Worm (Caenorhabditis elegans) whole organism, L4 larva: Measurements from ENCODE around the gene gsto-2.

Experiments used
- F37D6.2 ChIP-seq: sonication (generic microtip); optimal IDR thresholded peaks from 2 replicates; lab custom pipeline; 2016; ENCODE audit warnings: mild to moderate bottlenecking, missing genetic modification characterization, missing compliant biosample characterization
- F49E8.2 ChIP-seq: sonication (generic microtip); optimal IDR thresholded peaks from 2 replicates; lab custom pipeline; 2016; ENCODE audit warnings: missing compliant biosample characterization, mild to moderate bottlenecking, missing genetic modification characterization, borderline replicate concordance
- T20F7.1 ChIP-seq: fragments of 200-800 bp; sonication (Bioruptor generic); optimal IDR thresholded peaks from 2 replicates; lab custom pipeline; 2018; ENCODE audit warnings: mild to moderate bottlenecking, missing genetic modification characterization, missing compliant biosample characterization
- Y105C5A.15 ChIP-seq: fragments of 200-800 bp; sonication (Bioruptor generic); IDR thresholded peaks from 2 replicates; pipeline ENCODE4 v1.3.6; 2022; ENCODE audit warnings: missing genetic modification characterization, missing compliant biosample characterization
- Y48G9A.11 ChIP-seq: fragments of 200-800 bp; sonication (Bioruptor generic); IDR thresholded peaks from 2 replicates; pipeline ENCODE4 v1.3.6; 2022; ENCODE audit warnings: missing genetic modification reagents, missing genetic modification characterization, missing compliant biosample characterization
- Y5F2A.4 ChIP-seq: fragments of 200-800 bp; sonication (Bioruptor generic); optimal IDR thresholded peaks from 2 replicates; lab custom pipeline; 2018; ENCODE audit warnings: mild to moderate bottlenecking, missing genetic modification characterization, missing compliant biosample characterization
- Y75B8A.6 ChIP-seq: fragments of 200-800 bp; sonication (Bioruptor generic); IDR thresholded peaks from 2 replicates; pipeline ENCODE4 v1.3.6; 2022; ENCODE audit warnings: missing genetic modification reagents, missing genetic modification characterization, missing compliant biosample characterization
- ZK337.2 ChIP-seq: fragments of 200-800 bp; sonication (Bioruptor generic); IDR thresholded peaks from 2 replicates; pipeline ENCODE4 v1.3.6; 2022; ENCODE audit warnings: missing genetic modification reagents, missing genetic modification characterization, missing compliant biosample characterization
- ZK546.5 ChIP-seq, 2 experiments: sonication (generic microtip); optimal IDR thresholded peaks; 2 replicates each; lab custom pipeline; 2017; ENCODE audit warnings: missing biosample characterization in 2 of 2, missing genetic modification characterization in 2 of 2
- aha-1 ChIP-seq: fragments of 150-350 bp; peaks from one replicate; lab custom pipeline; 2014; ENCODE audit warnings: missing biosample characterization, missing genetic modification characterization
- ama-1 ChIP-seq: fragments of 150-350 bp; optimal IDR thresholded peaks from 2 replicates; lab custom pipeline; 2014; ENCODE audit warnings: inconsistent platforms, mixed read lengths
- arid-1 ChIP-seq: fragments of 200-800 bp; sonication (Bioruptor generic); conservative IDR thresholded peaks from 2 replicates; pipeline ENCODE4 v1.3.6; 2022; ENCODE audit warnings: missing genetic modification reagents, missing genetic modification characterization, missing compliant biosample characterization
- ceh-82 ChIP-seq: sonication (generic microtip); optimal IDR thresholded peaks from 2 replicates; lab custom pipeline; 2017; ENCODE audit warnings: missing biosample characterization, missing genetic modification characterization
- ces-1 ChIP-seq: fragments of 150-350 bp; sonication (generic microtip); optimal IDR thresholded peaks from 4 replicates; lab custom pipeline; 2014; ENCODE audit warnings: missing biosample characterization, missing genetic modification reagents, missing genetic modification characterization
- cey-2 ChIP-seq: sonication (generic microtip); optimal IDR thresholded peaks from 3 replicates; lab custom pipeline; 2017; ENCODE audit warnings: missing genetic modification characterization, mild to moderate bottlenecking, missing compliant biosample characterization, antibody characterized with exemption, borderline replicate concordance; ENCODE audit not compliant: insufficient read depth
- daf-12 ChIP-seq: fragments of 150-350 bp; optimal IDR thresholded peaks from 2 replicates; lab custom pipeline; 2014; ENCODE audit warnings: missing biosample characterization, missing genetic modification reagents, missing genetic modification characterization
- dmd-8 ChIP-seq: fragments of 200-800 bp; sonication (Bioruptor generic); IDR thresholded peaks from 2 replicates; pipeline ENCODE4 v1.3.6; 2022; ENCODE audit warnings: missing genetic modification characterization, missing compliant biosample characterization
- duxl-1 ChIP-seq: sonication (generic microtip); optimal IDR thresholded peaks from 2 replicates; lab custom pipeline; 2016; ENCODE audit warnings: mild to moderate bottlenecking, missing genetic modification characterization, moderate library complexity, missing compliant biosample characterization; ENCODE audit not compliant: poor library complexity
- dve-1 ChIP-seq: sonication (generic microtip); optimal IDR thresholded peaks from 2 replicates; lab custom pipeline; 2017; ENCODE audit warnings: antibody characterized with exemption, mild to moderate bottlenecking, missing genetic modification characterization, missing compliant biosample characterization; ENCODE audit not compliant: insufficient read depth
- hlh-30 ChIP-seq: sonication (generic microtip); optimal IDR thresholded peaks from 2 replicates; lab custom pipeline; 2017; ENCODE audit warnings: antibody characterized with exemption, mild to moderate bottlenecking, missing genetic modification characterization, missing compliant biosample characterization; ENCODE audit not compliant: insufficient read depth
- jun-1 ChIP-seq: fragments of 150-350 bp; optimal IDR thresholded peaks from 2 replicates; lab custom pipeline; 2014; ENCODE audit warnings: missing biosample characterization, missing genetic modification reagents, missing genetic modification characterization
- lim-7 ChIP-seq: fragments of 200-800 bp; sonication (Bioruptor generic); IDR thresholded peaks from 2 replicates; pipeline ENCODE4 v1.3.6; 2022; ENCODE audit warnings: missing genetic modification characterization, missing compliant biosample characterization
- lin-1 ChIP-seq: fragments of 200-800 bp; sonication (Bioruptor generic); IDR thresholded peaks from 2 replicates; pipeline ENCODE4 v1.3.6; 2022; ENCODE audit warnings: missing genetic modification reagents, missing genetic modification characterization, missing compliant biosample characterization
- lin-13 ChIP-seq: fragments of 150-350 bp; optimal IDR thresholded peaks from 2 replicates; lab custom pipeline; 2014; ENCODE audit warnings: missing biosample characterization, missing genetic modification reagents, missing genetic modification characterization
- lin-15B ChIP-seq: fragments of 150-350 bp; sonication (generic microtip); optimal IDR thresholded peaks from 3 replicates; lab custom pipeline; 2014; ENCODE audit warnings: missing biosample characterization, missing genetic modification characterization
- mes-2 ChIP-seq: sonication (generic microtip); optimal IDR thresholded peaks from 2 replicates; lab custom pipeline; 2016; ENCODE audit warnings: missing genotype, mild to moderate bottlenecking, missing genetic modification characterization, missing compliant biosample characterization; ENCODE audit not compliant: poor library complexity, severe bottlenecking
- mxl-2 ChIP-seq: fragments of 200-800 bp; sonication (Bioruptor generic); conservative IDR thresholded peaks from 2 replicates; pipeline ENCODE4 v1.3.6; 2022; ENCODE audit warnings: missing genetic modification reagents, missing genetic modification characterization, missing compliant biosample characterization
- nhr-102 ChIP-seq: sonication (generic microtip); optimal IDR thresholded peaks from 2 replicates; lab custom pipeline; 2016; ENCODE audit warnings: mild to moderate bottlenecking, missing genetic modification characterization, moderate library complexity, missing compliant biosample characterization
- nhr-28 ChIP-seq: fragments of 150-350 bp; optimal IDR thresholded peaks from 2 replicates; lab custom pipeline; 2014; ENCODE audit warnings: missing biosample characterization, missing genetic modification characterization
- nhr-6 ChIP-seq: fragments of 150-350 bp; optimal IDR thresholded peaks from 2 replicates; lab custom pipeline; 2014; ENCODE audit warnings: missing biosample characterization, missing genetic modification characterization
- nhr-76 ChIP-seq: fragments of 150-350 bp; optimal IDR thresholded peaks from 2 replicates; lab custom pipeline; 2014; ENCODE audit warnings: missing biosample characterization, missing genetic modification characterization
- nhr-77 ChIP-seq: fragments of 150-350 bp; optimal IDR thresholded peaks from 2 replicates; lab custom pipeline; 2014; ENCODE audit warnings: missing biosample characterization, missing genetic modification characterization
- php-3 ChIP-seq: fragments of 200-800 bp; sonication (Bioruptor generic); IDR thresholded peaks from 2 replicates; pipeline ENCODE4 v1.3.6; 2022; ENCODE audit warnings: missing genetic modification reagents, missing genetic modification characterization, missing compliant biosample characterization
- pqm-1 ChIP-seq: sonication (generic microtip); optimal IDR thresholded peaks from 2 replicates; lab custom pipeline; 2017; ENCODE audit warnings: missing biosample characterization, missing genetic modification characterization
- rbr-2 ChIP-seq: sonication (generic microtip); optimal IDR thresholded peaks from 2 replicates; lab custom pipeline; 2016; ENCODE audit warnings: missing genotype, missing genetic modification characterization, missing compliant biosample characterization
- saeg-2 ChIP-seq: fragments of 200-800 bp; sonication (Bioruptor generic); IDR thresholded peaks from 2 replicates; pipeline ENCODE4 v1.3.6; 2022; ENCODE audit warnings: missing genetic modification reagents, missing genetic modification characterization, missing compliant biosample characterization
- sdz-12 ChIP-seq: fragments of 200-800 bp; sonication (Bioruptor generic); optimal IDR thresholded peaks from 2 replicates; lab custom pipeline; 2018; ENCODE audit warnings: mild to moderate bottlenecking, missing genetic modification characterization, missing compliant biosample characterization
- set-16 ChIP-seq: fragments of 200-800 bp; sonication (Bioruptor generic); IDR thresholded peaks from 2 replicates; pipeline ENCODE4 v1.3.6; 2022; ENCODE audit warnings: missing genetic modification reagents, missing genetic modification characterization, missing compliant biosample characterization
- skn-1 ChIP-seq: fragments of 150-350 bp; optimal IDR thresholded peaks from 2 replicates; lab custom pipeline; 2014; ENCODE audit warnings: missing biosample characterization, missing genetic modification characterization
- snpc-4 ChIP-seq: fragments of 150-350 bp; optimal IDR thresholded peaks from 2 replicates; lab custom pipeline; 2014; ENCODE audit warnings: missing biosample characterization, missing genetic modification characterization
- spr-1 ChIP-seq: sonication (generic microtip); optimal IDR thresholded peaks from 2 replicates; lab custom pipeline; 2016; ENCODE audit warnings: mild to moderate bottlenecking, missing genetic modification characterization, missing compliant biosample characterization
- spr-3 ChIP-seq: fragments of 200-800 bp; sonication (Bioruptor generic); optimal IDR thresholded peaks from 2 replicates; lab custom pipeline; 2018; ENCODE audit warnings: mild to moderate bottlenecking, missing genetic modification characterization, missing compliant biosample characterization
- tag-97 ChIP-seq: fragments of 200-800 bp; sonication (Bioruptor generic); IDR thresholded peaks from 2 replicates; pipeline ENCODE4 v1.3.6; 2022; ENCODE audit warnings: missing genetic modification characterization, missing compliant biosample characterization
- unc-39 ChIP-seq: sonication (generic microtip); optimal IDR thresholded peaks from 2 replicates; lab custom pipeline; 2017; ENCODE audit warnings: missing biosample characterization, missing genetic modification characterization
- unc-62 ChIP-seq, 3 experiments: fragments of 150-350 bp in 1 of 3; sonication (generic microtip); optimal IDR thresholded peaks in 2 of 3; peaks in 1 of 3; 1 replicate in 1 of 3; 2 replicates in 2 of 3; lab custom pipeline; 2014 to 2017; ENCODE audit warnings: missing biosample characterization in 3 of 3, missing genetic modification characterization in 3 of 3, missing genetic modification reagents in 3 of 3, missing genotype in 1 of 3
- vab-7 ChIP-seq: fragments of 200-800 bp; sonication (Bioruptor generic); IDR thresholded peaks from 2 replicates; pipeline ENCODE4 v1.3.6; 2022; ENCODE audit warnings: missing genetic modification reagents, missing genetic modification characterization, missing compliant biosample characterization
- zfp-2 ChIP-seq: sonication (generic microtip); optimal IDR thresholded peaks from 2 replicates; lab custom pipeline; 2016; ENCODE audit warnings: mild to moderate bottlenecking, missing genetic modification characterization, missing compliant biosample characterization
- zip-2 ChIP-seq: fragments of 150-350 bp; optimal IDR thresholded peaks from 2 replicates; lab custom pipeline; 2014; ENCODE audit warnings: missing biosample characterization, missing genetic modification characterization
- ztf-7 ChIP-seq: fragments of 150-350 bp; optimal IDR thresholded peaks from 2 replicates; lab custom pipeline; 2014; ENCODE audit warnings: missing biosample characterization, missing genetic modification characterization

Gene gsto-2

ce11 chrIII:8524773-8525172, 29.8 kb upstream of the gsto-2 start, which contains the start of gene idpp-15:
TSS of gene idpp-15 (plus strand) at chrIII:8525073.
- TF ChIP-seq zip-2 (tag; lab: Kevin White, UChicago): no peak
- TF ChIP-seq saeg-2 (GFP tag; lab: Robert Waterston, UW): no peak
- no peak for TF ChIP-seq ZK337.2
- no peak for TF ChIP-seq Y75B8A.6 (GFP tag; lab: Robert Waterston, UW)
- TF ChIP-seq aha-1 (tag; lab: Kevin White, UChicago): no peak
- no peak for TF ChIP-seq lin-1 (GFP tag; lab: Robert Waterston, UW)
- TF ChIP-seq T20F7.1 (GFP tag; lab: Kevin White, UChicago): no peak
- TF ChIP-seq vab-7: no peak
- no peak for TF ChIP-seq ama-1 (lab: Kevin White, UChicago)
- no peak for TF ChIP-seq mes-2 (tag; lab: Kevin White, UChicago)
- no peak for TF ChIP-seq set-16
- TF ChIP-seq dve-1 (tag; lab: Kevin White, UChicago): no peak
- TF ChIP-seq mxl-2 (GFP tag; lab: Robert Waterston, UW): no peak
- no peak for TF ChIP-seq lin-15B (tag; lab: Kevin White, UChicago)
- no peak for TF ChIP-seq nhr-102 (tag; lab: Kevin White, UChicago)
- no peak for TF ChIP-seq ztf-7 (tag; lab: Kevin White, UChicago)
- TF ChIP-seq skn-1: no peak
- no peak for TF ChIP-seq lin-13 (GFP tag; lab: Kevin White, UChicago)

- TF ChIP-seq Y105C5A.15 (GFP tag; lab: Robert Waterston, UW) (no peak), nhr-76 (no peak), duxl-1 (tag; lab: Kevin White, UChicago) (peak; percentile 50), jun-1 (tag; lab: Kevin White, UChicago) (no peak), cey-2 (tag; lab: Kevin White, UChicago) (no peak), pqm-1 (tag; lab: Kevin White, UChicago) (no peak), spr-3 (GFP tag; lab: Kevin White, UChicago) (no peak), snpc-4 (tag; lab: Kevin White, UChicago) (no peak), hlh-30 (tag; lab: Kevin White, UChicago) (peak; percentile 16), ZK546.5 (tag; optimal IDR thresholded peaks at IDR 0.05; lab: Kevin White, UChicago) (no peak), nhr-28 (no peak), ces-1 (GFP tag; lab: Kevin White, UChicago) (no peak), mxl-2 (GFP tag; lab: Robert Waterston, UW) (no peak), nhr-6 (tag; lab: Kevin White, UChicago) (no peak), F37D6.2 (no peak), daf-12 (tag; lab: Kevin White, UChicago) (no peak), nhr-77 (tag; lab: Kevin White, UChicago) (no peak), dmd-8 (GFP tag; lab: Robert Waterston, UW) (no peak), ceh-82 (tag; lab: Kevin White, UChicago) (no peak), lin-15B (tag; lab: Kevin White, UChicago) (no peak), spr-1 (tag; lab: Kevin White, UChicago) (no peak), lin-13 (GFP tag; lab: Kevin White, UChicago) (no peak), arid-1 (GFP tag; lab: Robert Waterston, UW) (no peak), lin-1 (GFP tag; lab: Robert Waterston, UW) (no peak), dve-1 (tag; lab: Kevin White, UChicago) (no peak), unc-39 (tag; lab: Kevin White, UChicago) (no peak), F49E8.2 (tag; lab: Kevin White, UChicago) (no peak), Y5F2A.4 (GFP tag; lab: Kevin White, UChicago) (no peak), php-3 (no peak), rbr-2 (peak; percentile 40), sdz-12 (GFP tag; lab: Kevin White, UChicago) (no peak), vab-7 (no peak), Y48G9A.11 (no peak), ztf-7 (tag; lab: Kevin White, UChicago) (no peak), lim-7 (GFP tag; lab: Robert Waterston, UW) (no peak), tag-97 (GFP tag; lab: Robert Waterston, UW) (no peak), zfp-2 (tag; lab: Kevin White, UChicago) (no peak), unc-62 (GFP tag; optimal IDR thresholded peaks at IDR 0.05 in 1 of 2; lab: Kevin White, UChicago) (peak in 1 of 2 experiments; percentile 79), unc-62 (tag; optimal IDR thresholded peaks at IDR 0.05; lab: Kevin White, UChicago) (no peak)
These were observed 25.6 kb upstream of the gsto-2 start for ce11 chrIII:8529002-8529401.
